Fruit fly (Drosophila melanogaster): ENCODE data around the gene Ocrl.

dm6 chrX:1940020-1940419 lies 17.2 kb downstream of the Ocrl start, which contains the start of the genes CG3857 and CG3587:
- peak; percentile 48 for TF ChIP-seq CG8119 (GFP tag; IDR thresholded peaks at IDR 0.05)
- peak; percentile 82 for TF ChIP-seq OdsH (GFP tag; optimal IDR thresholded peaks at IDR 0.05)
- TF ChIP-seq CG6276 (GFP tag; optimal IDR thresholded peaks at IDR 0.05), result no peak
- peak; percentile 85 for TF ChIP-seq CG31627 (GFP tag; optimal IDR thresholded peaks at IDR 0.05)

Measured in whole organism, prepupa.